Fruit fly (Drosophila melanogaster): Measurements from ENCODE around the gene Chsy.

Chsy gene

dm6 chrX:15539856-15540488, 53.4 kb downstream of the Chsy start (continued):
- no peak for TF ChIP-seq CG3163 (GFP tag; optimal IDR thresholded peaks at IDR 0.05)
- TF ChIP-seq CG10321 (GFP tag; IDR thresholded peaks at IDR 0.05), result no peak
- TF ChIP-seq CG3281 (GFP tag; optimal IDR thresholded peaks at IDR 0.05), result no peak
- peak; percentile 9 for TF ChIP-seq CG2678 (tag; optimal IDR thresholded peaks at IDR 0.05)
- TF ChIP-seq NC2α (GFP tag; optimal IDR thresholded peaks at IDR 0.05), result no peak
- no peak for TF ChIP-seq Jarid2 (GFP tag; optimal IDR thresholded peaks at IDR 0.05)
- peak; percentile 13 for TF ChIP-seq CG2712 (tag; optimal IDR thresholded peaks at IDR 0.05)
- peak; percentile 38 for TF ChIP-seq CG8281 (tag; optimal IDR thresholded peaks at IDR 0.05)
- TF ChIP-seq ara (GFP tag; IDR thresholded peaks at IDR 0.05), result no peak
- TF ChIP-seq bsh (GFP tag; optimal IDR thresholded peaks at IDR 0.05), result peak in 1 of 2 experiments; percentile 33
- no peak for TF ChIP-seq Asciz (GFP tag; optimal IDR thresholded peaks at IDR 0.05)
- no peak for TF ChIP-seq CG18619 (GFP tag; optimal IDR thresholded peaks at IDR 0.05)
- TF ChIP-seq dmrt11E (tag; optimal IDR thresholded peaks at IDR 0.05), result no peak
- TF ChIP-seq CG2120 (GFP tag; optimal IDR thresholded peaks at IDR 0.05), result no peak
- no peak for TF ChIP-seq BtbVII (GFP tag; optimal IDR thresholded peaks at IDR 0.05)
- TF ChIP-seq Meics (GFP tag; optimal IDR thresholded peaks at IDR 0.05), result no peak
- TF ChIP-seq CG6175 (GFP tag; IDR thresholded peaks at IDR 0.05), result no peak
- peak; percentile 25 for TF ChIP-seq Blimp-1 (GFP tag; optimal IDR thresholded peaks at IDR 0.05)
- peak; percentile 76 for TF ChIP-seq crol (GFP tag; IDR thresholded peaks at IDR 0.05)
- TF ChIP-seq CG8359 (GFP tag; optimal IDR thresholded peaks at IDR 0.05; ENCODE audit: borderline replicate concordance), result no peak
- no peak for TF ChIP-seq CG7786 (GFP tag; optimal IDR thresholded peaks at IDR 0.05)

Data from whole organism, embryonic.